Worm (Caenorhabditis elegans) whole organism, L2 larva: ENCODE data around the gene R144.11.

Experiments
- alr-1 ChIP-seq: fragments of 150-350 bp; optimal IDR thresholded peaks from 2 replicates; lab custom pipeline; 2014; ENCODE audit warnings: missing biosample characterization, missing genetic modification characterization
- ceh-16 ChIP-seq: fragments of 150-350 bp; optimal IDR thresholded peaks from 2 replicates; lab custom pipeline; 2014; ENCODE audit warnings: missing biosample characterization, missing genetic modification characterization
- egl-27 ChIP-seq: sonication (generic microtip); optimal IDR thresholded peaks from 3 replicates; lab custom pipeline; 2017; ENCODE audit warnings: missing biosample characterization, missing genetic modification reagents, missing genetic modification characterization
- elt-3 ChIP-seq: sonication (generic microtip); optimal IDR thresholded peaks from 2 replicates; lab custom pipeline; 2017; ENCODE audit warnings: missing biosample characterization, missing genetic modification characterization
- snpc-4 ChIP-seq: fragments of 150-350 bp; optimal IDR thresholded peaks from 2 replicates; lab custom pipeline; 2014; ENCODE audit warnings: missing biosample characterization, missing genetic modification characterization
- unc-62 ChIP-seq: fragments of 150-350 bp; optimal IDR thresholded peaks from 2 replicates; lab custom pipeline; 2014; ENCODE audit warnings: missing biosample characterization, missing genetic modification reagents, missing genetic modification characterization
- ztf-11 ChIP-seq: sonication (generic microtip); optimal IDR thresholded peaks from 2 replicates; lab custom pipeline; 2017; ENCODE audit warnings: missing biosample characterization, missing genetic modification characterization
- ztf-4 ChIP-seq: fragments of 150-350 bp; optimal IDR thresholded peaks from 2 replicates; lab custom pipeline; 2014; ENCODE audit warnings: missing biosample characterization, missing genetic modification characterization

DNA sequence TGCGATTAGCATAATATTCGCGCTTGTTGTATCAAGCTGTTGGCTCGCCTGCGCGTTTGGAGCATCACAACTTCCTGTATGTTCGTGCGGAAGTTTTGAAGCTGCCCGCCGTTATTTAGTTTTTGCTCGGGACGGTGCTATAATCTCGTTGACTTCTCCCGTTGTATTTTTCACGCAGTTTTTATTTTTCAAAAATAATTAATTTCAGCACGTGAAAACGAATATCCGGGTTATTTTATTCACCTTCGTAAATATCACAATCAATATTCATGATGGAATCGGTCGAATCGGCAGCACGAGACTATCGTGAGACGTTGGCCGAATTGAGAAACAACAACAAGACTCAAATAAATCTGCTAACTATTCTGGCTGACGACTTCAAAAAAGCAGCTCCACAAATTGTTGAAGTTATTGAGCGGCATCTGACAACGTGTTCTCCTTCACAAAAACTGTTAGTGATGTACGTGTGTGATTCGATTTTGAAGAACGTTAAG, 16.6 kb upstream of the R144.11 start:
- TF ChIP-seq ztf-11, result no peak
- no peak for TF ChIP-seq egl-27 (tag; lab: Kevin White, UChicago)
- TF ChIP-seq elt-3, result no peak
- no peak for TF ChIP-seq alr-1 (tag; lab: Kevin White, UChicago)
- TF ChIP-seq ceh-16, result no peak
- TF ChIP-seq snpc-4 (tag; lab: Kevin White, UChicago), result no peak
- peak; percentile 79 for TF ChIP-seq ztf-4 (tag; lab: Kevin White, UChicago)
- TF ChIP-seq unc-62 (GFP tag; lab: Kevin White, UChicago), result no peak
